Fruit fly (Drosophila melanogaster): ENCODE measurements around the gene dpr19.

DNA sequence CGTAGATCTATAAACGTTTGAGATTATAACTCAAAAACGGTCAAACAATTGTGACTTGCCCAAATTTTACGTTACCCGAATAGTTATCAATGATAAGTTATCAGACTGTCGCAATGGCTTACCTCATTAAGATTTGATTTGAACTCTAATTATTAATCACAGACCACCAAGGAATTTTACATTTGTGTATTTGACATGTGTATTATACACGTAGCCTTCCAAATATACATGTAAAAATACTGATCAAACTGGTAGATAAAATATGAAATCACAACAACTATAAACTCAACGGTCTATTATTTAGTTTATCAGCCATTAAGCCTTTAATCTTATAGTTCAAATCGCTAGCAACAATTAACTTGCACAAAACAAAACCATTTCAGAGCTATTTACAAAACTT lies 17.5 kb downstream of the dpr19 start:
- TF ChIP-seq CG9948 (tag; optimal IDR thresholded peaks at IDR 0.05) (no peak), Ets98B (GFP tag; IDR thresholded peaks at IDR 0.05) (no peak), Pif1A (GFP tag; optimal IDR thresholded peaks at IDR 0.05) (no peak), CG8301 (tag; optimal IDR thresholded peaks at IDR 0.05) (no peak), CG15710 (tag; optimal IDR thresholded peaks at IDR 0.05) (no peak), gl (tag; optimal IDR thresholded peaks at IDR 0.05) (no peak), CG32121 (GFP tag; IDR thresholded peaks at IDR 0.05) (no peak), EcR (GFP tag; optimal IDR thresholded peaks at IDR 0.05) (no peak), CG34367 (tag; optimal IDR thresholded peaks at IDR 0.05) (no peak), CG12605 (GFP tag; IDR thresholded peaks at IDR 0.05) (no peak)
